Worm (Caenorhabditis elegans) whole organism, late embryonic: ENCODE measurements around the gene gar-2.

Experiments
- C08G9.2 ChIP-seq: sonication (generic microtip); optimal IDR thresholded peaks from 2 replicates; lab custom pipeline; 2016; ENCODE audit warnings: mild to moderate bottlenecking, missing genetic modification characterization, moderate library complexity, missing compliant biosample characterization
- F13H6.1 ChIP-seq: sonication (generic microtip); optimal IDR thresholded peaks from 2 replicates; lab custom pipeline; 2016; ENCODE audit warnings: missing genetic modification characterization, missing compliant biosample characterization
- K09A11.1 ChIP-seq: sonication (generic microtip); optimal IDR thresholded peaks from 2 replicates; lab custom pipeline; 2017; ENCODE audit warnings: antibody characterized with exemption, mild to moderate bottlenecking, missing genetic modification characterization, missing compliant biosample characterization; ENCODE audit not compliant: insufficient read depth
- T23F11.4 ChIP-seq: fragments of 200-800 bp; sonication (Bioruptor generic); optimal IDR thresholded peaks from 2 replicates; lab custom pipeline; 2018; ENCODE audit warnings: mild to moderate bottlenecking, missing genetic modification characterization, missing compliant biosample characterization
- ahr-1 ChIP-seq: sonication (generic microtip); optimal IDR thresholded peaks from 2 replicates; lab custom pipeline; 2016; ENCODE audit warnings: missing genetic modification characterization, missing compliant biosample characterization
- ceh-18 ChIP-seq: sonication (generic microtip); optimal IDR thresholded peaks from 2 replicates; lab custom pipeline; 2016; ENCODE audit warnings: missing genetic modification characterization, missing compliant biosample characterization
- ceh-2 ChIP-seq: sonication (generic microtip); optimal IDR thresholded peaks from 2 replicates; lab custom pipeline; 2016; ENCODE audit warnings: missing genotype, missing genetic modification characterization, missing compliant biosample characterization
- ceh-31 ChIP-seq: sonication (generic microtip); optimal IDR thresholded peaks from 2 replicates; lab custom pipeline; 2016; ENCODE audit warnings: missing genetic modification characterization, missing compliant biosample characterization
- ceh-45 ChIP-seq: fragments of 200-800 bp; sonication (Bioruptor generic); IDR thresholded peaks from 2 replicates; pipeline ENCODE4 v1.3.6; 2022; ENCODE audit warnings: missing genetic modification reagents, missing genetic modification characterization, missing compliant biosample characterization
- ceh-48 ChIP-seq: sonication (generic microtip); optimal IDR thresholded peaks from 2 replicates; lab custom pipeline; 2016; ENCODE audit warnings: missing genetic modification characterization, inconsistent platforms, missing compliant biosample characterization
- elt-2 ChIP-seq: sonication (generic microtip); optimal IDR thresholded peaks from 2 replicates; lab custom pipeline; 2016; ENCODE audit warnings: missing genetic modification reagents, missing genetic modification characterization, missing compliant biosample characterization
- ets-4 ChIP-seq: sonication (generic microtip); optimal IDR thresholded peaks from 2 replicates; lab custom pipeline; 2016; ENCODE audit warnings: missing genetic modification characterization, missing compliant biosample characterization
- fkh-6 ChIP-seq: sonication (generic microtip); optimal IDR thresholded peaks from 2 replicates; lab custom pipeline; 2016; ENCODE audit warnings: missing genetic modification characterization, missing compliant biosample characterization
- gmeb-2 ChIP-seq: sonication (generic microtip); optimal IDR thresholded peaks from 2 replicates; lab custom pipeline; 2016; ENCODE audit warnings: missing genetic modification characterization, inconsistent platforms, missing compliant biosample characterization
- hlh-13 ChIP-seq: fragments of 200-800 bp; sonication (Bioruptor generic); optimal IDR thresholded peaks from 2 replicates; lab custom pipeline; 2018; ENCODE audit warnings: mild to moderate bottlenecking, missing genetic modification characterization, missing compliant biosample characterization
- hlh-30 ChIP-seq: sonication (generic microtip); optimal IDR thresholded peaks from 2 replicates; lab custom pipeline; 2017; ENCODE audit warnings: antibody characterized with exemption, missing genetic modification characterization, missing compliant biosample characterization; ENCODE audit not compliant: insufficient read depth
- hlh-6 ChIP-seq: sonication (generic microtip); optimal IDR thresholded peaks from 2 replicates; lab custom pipeline; 2016; ENCODE audit warnings: missing genotype, missing genetic modification characterization, missing compliant biosample characterization
- lin-11 ChIP-seq: fragments of 200-800 bp; sonication (Bioruptor generic); optimal IDR thresholded peaks from 2 replicates; lab custom pipeline; 2018; ENCODE audit warnings: mild to moderate bottlenecking, missing genetic modification characterization, missing compliant biosample characterization
- madf-2 ChIP-seq: sonication (generic microtip); optimal IDR thresholded peaks from 2 replicates; lab custom pipeline; 2017; ENCODE audit warnings: missing genetic modification characterization, missing compliant biosample characterization
- nfya-1 ChIP-seq: sonication (generic microtip); optimal IDR thresholded peaks from 2 replicates; lab custom pipeline; 2017; ENCODE audit warnings: missing genetic modification characterization, mild to moderate bottlenecking, missing compliant biosample characterization, antibody characterized with exemption, moderate library complexity
- nhr-232 ChIP-seq: sonication (generic microtip); optimal IDR thresholded peaks from 2 replicates; lab custom pipeline; 2016; ENCODE audit warnings: missing genetic modification characterization, missing compliant biosample characterization
- npax-4 ChIP-seq: sonication (generic microtip); optimal IDR thresholded peaks from 2 replicates; lab custom pipeline; 2016; ENCODE audit warnings: missing genetic modification characterization, missing compliant biosample characterization
- odd-2 ChIP-seq: sonication (generic microtip); optimal IDR thresholded peaks from 2 replicates; lab custom pipeline; 2017; ENCODE audit warnings: antibody characterized with exemption, mild to moderate bottlenecking, missing genetic modification characterization, missing compliant biosample characterization
- pag-3 ChIP-seq: sonication (generic microtip); optimal IDR thresholded peaks from 2 replicates; lab custom pipeline; 2016; ENCODE audit warnings: missing compliant biosample characterization, missing genetic modification characterization, borderline replicate concordance
- pat-9 ChIP-seq: fragments of 200-800 bp; sonication (Bioruptor generic); optimal IDR thresholded peaks from 2 replicates; lab custom pipeline; 2018; ENCODE audit warnings: mild to moderate bottlenecking, missing genetic modification characterization, moderate library complexity, missing compliant biosample characterization
- pha-2 ChIP-seq: sonication (generic microtip); optimal IDR thresholded peaks from 2 replicates; lab custom pipeline; 2017; ENCODE audit warnings: mild to moderate bottlenecking, missing genetic modification characterization, missing compliant biosample characterization
- pha-4 ChIP-seq: fragments of 150-350 bp; optimal IDR thresholded peaks from 2 replicates; lab custom pipeline; 2018; ENCODE audit warnings: missing biosample characterization, missing genetic modification reagents, missing genetic modification characterization
- pros-1 ChIP-seq: fragments of 150-350 bp; optimal IDR thresholded peaks from 2 replicates; lab custom pipeline; 2014; ENCODE audit warnings: missing biosample characterization, missing genetic modification reagents, missing genetic modification characterization
- rnt-1 ChIP-seq: sonication (generic microtip); optimal IDR thresholded peaks from 2 replicates; lab custom pipeline; 2016; ENCODE audit warnings: missing genetic modification characterization, missing compliant biosample characterization
- sox-2 ChIP-seq: fragments of 200-800 bp; sonication (Bioruptor generic); IDR thresholded peaks from 2 replicates; pipeline ENCODE4 v1.3.6; 2022; ENCODE audit warnings: missing genetic modification reagents, missing genetic modification characterization, missing compliant biosample characterization
- sox-4 ChIP-seq: sonication (generic microtip); optimal IDR thresholded peaks from 2 replicates; lab custom pipeline; 2017; ENCODE audit warnings: mild to moderate bottlenecking, missing genetic modification characterization, inconsistent platforms, missing compliant biosample characterization
- syd-9 ChIP-seq: sonication (generic microtip); optimal IDR thresholded peaks from 2 replicates; lab custom pipeline; 2016; ENCODE audit warnings: mild to moderate bottlenecking, missing genetic modification characterization, moderate library complexity, missing compliant biosample characterization
- tbx-2 ChIP-seq: sonication (generic microtip); optimal IDR thresholded peaks from 2 replicates; lab custom pipeline; 2016; ENCODE audit warnings: missing genetic modification characterization, missing compliant biosample characterization
- ttx-3 ChIP-seq: sonication (generic microtip); optimal IDR thresholded peaks from 2 replicates; lab custom pipeline; 2016; ENCODE audit warnings: missing genetic modification reagents, missing genetic modification characterization, missing compliant biosample characterization
- unc-3 ChIP-seq, 2 experiments: fragments of 200-800 bp in 1 of 2; sonication (Bioruptor generic) in 1 of 2; sonication (generic microtip) in 1 of 2; conservative IDR thresholded peaks in 1 of 2; optimal IDR thresholded peaks in 1 of 2; 2 replicates each; pipeline versions ENCODE4 v1.3.6 to Lab custom; 2016 to 2022; ENCODE audit warnings: missing compliant biosample characterization in 2 of 2, missing genetic modification characterization in 2 of 2, missing genetic modification reagents in 1 of 2
- unc-42 ChIP-seq: sonication (generic microtip); optimal IDR thresholded peaks from 2 replicates; lab custom pipeline; 2016; ENCODE audit warnings: missing genotype, missing genetic modification characterization, missing compliant biosample characterization
- unc-55 ChIP-seq: sonication (generic microtip); optimal IDR thresholded peaks from 2 replicates; lab custom pipeline; 2017; ENCODE audit warnings: missing biosample characterization, missing genetic modification reagents, missing genetic modification characterization
- unc-86 ChIP-seq: sonication (generic microtip); optimal IDR thresholded peaks from 2 replicates; lab custom pipeline; 2016; ENCODE audit warnings: missing genetic modification characterization, missing compliant biosample characterization
- zip-5 ChIP-seq: sonication (generic microtip); optimal IDR thresholded peaks from 2 replicates; lab custom pipeline; 2016; ENCODE audit warnings: missing genetic modification characterization, missing compliant biosample characterization

Gene gar-2

DNA sequence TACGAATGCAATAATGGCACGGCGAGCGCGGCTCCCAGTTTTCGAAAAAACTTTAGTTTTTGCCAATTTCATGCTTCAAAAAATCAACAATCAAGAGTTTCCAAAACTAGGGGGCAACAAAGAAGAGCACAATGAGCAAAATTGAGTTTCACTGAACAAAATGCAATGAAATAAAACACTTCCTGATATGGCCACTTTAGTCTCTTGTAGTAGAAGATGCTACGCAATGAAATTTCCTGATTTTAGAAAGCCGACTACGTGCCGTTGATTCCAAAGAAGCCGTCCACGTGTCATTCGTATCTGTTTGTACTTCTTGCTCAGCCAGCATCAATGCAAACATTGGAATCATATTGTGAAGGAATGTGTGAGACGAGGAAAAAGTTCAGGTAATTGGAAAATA is 25.2 kb downstream of the gar-2 start:
- no peak for TF ChIP-seq unc-55 (GFP tag; lab: Kevin White, UChicago)
- no peak for TF ChIP-seq hlh-6 (tag; lab: Kevin White, UChicago)
- TF ChIP-seq pros-1 (tag; lab: Kevin White, UChicago) = no peak
- TF ChIP-seq K09A11.1 (tag; lab: Kevin White, UChicago) = no peak
- no peak for TF ChIP-seq sox-4
- no peak for TF ChIP-seq zip-5 (tag; lab: Kevin White, UChicago)
- TF ChIP-seq nhr-232 (tag; lab: Kevin White, UChicago) = no peak
- peak; percentile 58 for TF ChIP-seq unc-42 (tag; lab: Kevin White, UChicago)

DNA sequence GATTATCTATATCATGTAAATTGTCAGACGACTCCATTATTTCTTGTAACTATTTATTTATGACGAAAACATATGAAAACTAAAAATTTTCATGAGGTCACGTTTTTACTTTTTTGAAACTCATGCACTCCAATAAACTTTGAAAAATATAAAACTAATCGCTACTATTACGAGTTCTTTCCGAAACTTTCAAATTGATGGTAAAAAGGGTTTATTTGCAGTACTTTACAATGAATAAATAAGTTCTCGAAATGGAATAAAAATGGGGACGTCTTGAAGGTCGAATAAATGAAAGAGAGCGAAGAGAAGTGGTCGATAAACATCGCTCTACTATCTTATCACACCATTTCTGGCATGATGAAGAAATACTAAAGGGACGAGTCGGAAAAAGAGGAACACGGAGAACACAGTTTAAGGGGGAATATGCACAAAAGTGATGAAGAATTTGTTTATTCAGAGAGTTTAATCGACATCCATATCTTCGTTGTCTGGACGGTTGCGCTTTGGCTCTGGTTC is 30.8 kb downstream of the gar-2 start, which contains the start of gene let-767:
let-767 (minus strand) TSS at position 51 of the 516 bp plus-strand sequence.
- no peak for TF ChIP-seq pag-3
- peak; percentile 23 for TF ChIP-seq elt-2 (tag; lab: Kevin White, UChicago)
- no peak for TF ChIP-seq fkh-6 (tag; lab: Kevin White, UChicago)
- TF ChIP-seq, all 69 proteins: peak for 1

DNA sequence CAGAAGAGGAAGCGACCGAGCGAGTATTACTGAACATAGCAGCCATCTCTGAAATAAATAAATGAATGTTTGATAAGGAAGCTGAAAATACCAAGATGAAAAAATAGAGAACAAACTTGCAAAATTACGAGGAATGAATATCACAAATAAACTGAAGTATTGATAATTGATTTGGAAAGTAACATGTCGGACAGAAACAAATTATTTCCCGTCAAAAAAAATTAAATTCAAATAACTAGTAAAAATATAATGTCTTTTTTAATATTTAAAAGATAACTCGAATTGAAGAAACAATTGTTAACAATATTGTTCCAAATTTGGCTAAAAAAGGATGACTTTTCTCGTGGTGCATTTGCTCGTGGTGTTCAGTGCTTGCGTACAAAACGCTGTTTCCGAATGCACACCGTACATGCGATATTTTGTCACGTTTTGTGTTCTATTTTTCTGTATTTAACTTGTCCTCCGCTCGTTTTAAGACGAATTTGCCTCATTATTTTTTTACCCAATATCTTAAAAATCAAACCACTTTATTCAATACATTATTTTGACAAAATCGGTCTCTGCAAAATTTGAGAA is 32.8 kb downstream of the gar-2 start, which contains the start of gene rpn-13:
rpn-13 (minus strand) TSS at position 51 of the 576 bp plus-strand sequence.
- TF ChIP-seq pha-4 (tag; lab: Kevin White, UChicago) (no peak), zip-5 (tag; lab: Kevin White, UChicago) (no peak), ets-4 (no peak), ceh-31 (tag; lab: Kevin White, UChicago) (no peak), pag-3 (no peak), T23F11.4 (GFP tag; lab: Kevin White, UChicago) (no peak), tbx-2 (tag; lab: Kevin White, UChicago) (peak; percentile 1), ttx-3 (tag; lab: Kevin White, UChicago) (no peak), lin-11 (tag; lab: Kevin White, UChicago) (no peak), pros-1 (tag; lab: Kevin White, UChicago) (no peak), ceh-18 (tag; lab: Kevin White, UChicago) (no peak), syd-9 (tag; lab: Kevin White, UChicago) (no peak), pat-9 (tag; lab: Kevin White, UChicago) (no peak), unc-3 (GFP tag; conservative IDR thresholded peaks at IDR 0.05; lab: Robert Waterston, UW) (no peak), unc-3 (tag; optimal IDR thresholded peaks at IDR 0.05; lab: Kevin White, UChicago) (no peak), hlh-13 (no peak), madf-2 (tag; lab: Kevin White, UChicago) (no peak), elt-2 (tag; lab: Kevin White, UChicago) (peak; percentile 13), F13H6.1 (tag; lab: Kevin White, UChicago) (no peak), gmeb-2 (no peak), nfya-1 (peak; percentile 50), rnt-1 (tag; lab: Kevin White, UChicago) (no peak), unc-42 (tag; lab: Kevin White, UChicago) (no peak), sox-2 (no peak), odd-2 (tag; lab: Kevin White, UChicago) (no peak), ceh-48 (tag; lab: Kevin White, UChicago) (no peak), hlh-30 (tag; lab: Kevin White, UChicago) (peak; percentile 70), C08G9.2 (tag; lab: Kevin White, UChicago) (no peak), npax-4 (tag; lab: Kevin White, UChicago) (no peak)

- TF ChIP-seq unc-86 (tag; lab: Kevin White, UChicago) (no peak), ahr-1 (tag; lab: Kevin White, UChicago) (no peak), pha-2 (tag; lab: Kevin White, UChicago) (no peak), gmeb-2 (no peak), ceh-2 (tag; lab: Kevin White, UChicago) (no peak), ceh-45 (GFP tag; lab: Robert Waterston, UW) (no peak), lin-11 (tag; lab: Kevin White, UChicago) (no peak), F13H6.1 (tag; lab: Kevin White, UChicago) (no peak), pros-1 (tag; lab: Kevin White, UChicago) (no peak), syd-9 (tag; lab: Kevin White, UChicago) (no peak), C08G9.2 (tag; lab: Kevin White, UChicago) (no peak)
Observed at ce11 chrIII:6343229-6343628, 34.1 kb downstream of the gar-2 start, which contains the start of gene C56G2.9. C56G2.9 (minus strand) TSS chrIII:6343329.
